Worm (Caenorhabditis elegans) whole organism, L3 larva: ENCODE data around the gene txt-18.

ENCODE experiments used
- ZK546.5 ChIP-seq: sonication (generic microtip); optimal IDR thresholded peaks from 2 replicates; lab custom pipeline; 2017; ENCODE audit warnings: missing biosample characterization, missing genetic modification characterization
- fkh-10 ChIP-seq: sonication (generic microtip); optimal IDR thresholded peaks from 2 replicates; lab custom pipeline; 2017; ENCODE audit warnings: missing biosample characterization, missing genetic modification reagents, missing genetic modification characterization
- fos-1 ChIP-seq: fragments of 150-350 bp; optimal IDR thresholded peaks from 2 replicates; lab custom pipeline; 2014; ENCODE audit warnings: missing biosample characterization, missing genetic modification characterization
- lin-39 ChIP-seq: fragments of 150-350 bp; optimal IDR thresholded peaks from 2 replicates; lab custom pipeline; 2018; ENCODE audit warnings: missing biosample characterization, missing genetic modification reagents, missing genetic modification characterization
- lsy-12 ChIP-seq: sonication (generic microtip); optimal IDR thresholded peaks from 2 replicates; lab custom pipeline; 2016; ENCODE audit warnings: mild to moderate bottlenecking, missing genetic modification characterization, missing compliant biosample characterization
- mdl-1 ChIP-seq: fragments of 150-350 bp; optimal IDR thresholded peaks from 2 replicates; lab custom pipeline; 2014; ENCODE audit warnings: missing biosample characterization, missing genetic modification characterization
- nfya-1 ChIP-seq: sonication (generic microtip); optimal IDR thresholded peaks from 2 replicates; lab custom pipeline; 2017; ENCODE audit warnings: missing genetic modification characterization, mild to moderate bottlenecking, missing compliant biosample characterization, antibody characterized with exemption, moderate library complexity; ENCODE audit not compliant: insufficient read depth
- nhr-12 ChIP-seq: fragments of 150-350 bp; optimal IDR thresholded peaks from 2 replicates; lab custom pipeline; 2014; ENCODE audit warnings: missing biosample characterization, missing genetic modification characterization
- nhr-28 ChIP-seq: fragments of 150-350 bp; optimal IDR thresholded peaks from 2 replicates; lab custom pipeline; 2014; ENCODE audit warnings: missing biosample characterization, missing genetic modification characterization
- nhr-67 ChIP-seq: fragments of 150-350 bp; optimal IDR thresholded peaks from 2 replicates; lab custom pipeline; 2014; ENCODE audit warnings: missing biosample characterization, missing genetic modification characterization
- pqm-1 ChIP-seq: fragments of 150-350 bp; optimal IDR thresholded peaks from 2 replicates; lab custom pipeline; 2017; ENCODE audit warnings: missing biosample characterization, missing genetic modification characterization, inconsistent platforms
- snpc-4 ChIP-seq: fragments of 150-350 bp; optimal IDR thresholded peaks from 2 replicates; lab custom pipeline; 2014; ENCODE audit warnings: missing biosample characterization, missing genetic modification characterization

DNA sequence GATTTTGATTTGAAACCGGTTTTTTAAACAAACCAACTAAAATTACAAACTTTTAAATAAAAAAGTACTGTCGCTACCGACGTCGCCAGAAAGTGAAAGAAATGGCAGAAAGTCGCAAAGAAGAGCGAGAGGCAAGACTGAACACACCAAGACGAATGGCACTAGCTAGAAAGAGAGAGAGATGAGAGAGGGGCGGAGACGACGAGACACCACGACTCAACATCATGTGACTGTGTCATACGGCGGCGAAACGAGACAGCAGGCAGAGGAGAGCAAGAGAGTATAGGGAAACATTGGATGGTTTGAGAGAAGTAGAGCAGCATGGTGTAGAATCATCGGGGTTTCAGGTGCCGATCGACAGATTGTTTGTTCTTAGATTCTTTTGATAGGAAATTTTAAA is 4.5 kb downstream of the txt-18 start:
- no peak for TF ChIP-seq fos-1 (tag; lab: Kevin White, UChicago)
- TF ChIP-seq lin-39: peak; percentile 92
- peak; percentile 75 for TF ChIP-seq pqm-1
- peak; percentile 79 for TF ChIP-seq lsy-12 (tag; lab: Kevin White, UChicago)
- TF ChIP-seq nhr-12: no peak
- TF ChIP-seq snpc-4 (tag; lab: Kevin White, UChicago): no peak
- peak; percentile 66 for TF ChIP-seq mdl-1
- no peak for TF ChIP-seq nhr-67 (tag; lab: Kevin White, UChicago)
- no peak for TF ChIP-seq nhr-28 (tag; lab: Kevin White, UChicago)
- TF ChIP-seq ZK546.5 (tag; lab: Kevin White, UChicago): no peak
- TF ChIP-seq nfya-1 (tag; lab: Kevin White, UChicago): peak; percentile 94
- TF ChIP-seq fkh-10 (GFP tag; lab: Kevin White, UChicago): peak; percentile 53
